Fruit fly (Drosophila melanogaster) whole organism, embryonic: ENCODE results near the gene Cpsf100.

ENCODE experiments used
- Antp ChIP-seq: fragments of 200-800 bp; sonication (Bioruptor generic); optimal IDR thresholded peaks from 3 replicates; lab custom pipeline; 2016; ENCODE audit warnings: missing biosample characterization, missing genetic modification characterization
- Atf3 ChIP-seq: fragments of 200-800 bp; sonication (Bioruptor generic); optimal IDR thresholded peaks from 3 replicates; lab custom pipeline; 2016; ENCODE audit warnings: missing biosample characterization, missing genetic modification characterization
- CG10959 ChIP-seq: fragments of 200-800 bp; sonication (Bioruptor generic); IDR thresholded peaks from 2 replicates; pipeline ENCODE4 v1.3.6; 2022; ENCODE audit warnings: missing biosample characterization, missing genetic modification characterization
- CG13624 ChIP-seq: fragments of 200-800 bp; sonication (Bioruptor generic); optimal IDR thresholded peaks from 2 replicates; lab custom pipeline; 2016; ENCODE audit warnings: missing biosample characterization, missing genetic modification characterization
- CG16779 ChIP-seq: fragments of 200-800 bp; sonication (Bioruptor generic); IDR thresholded peaks from 2 replicates; pipeline ENCODE4 v1.3.6; 2022; ENCODE audit warnings: missing biosample characterization, missing genetic modification characterization
- CG16863 ChIP-seq: fragments of 200-800 bp; sonication (Bioruptor generic); optimal IDR thresholded peaks from 3 replicates; lab custom pipeline; 2016; ENCODE audit warnings: missing biosample characterization, missing genetic modification characterization
- CG2116 ChIP-seq: fragments of 200-800 bp; sonication (Bioruptor generic); optimal IDR thresholded peaks from 3 replicates; lab custom pipeline; 2018; ENCODE audit warnings: missing biosample characterization, mild to moderate bottlenecking, missing genetic modification characterization
- CG2678 ChIP-seq: fragments of 200-800 bp; sonication (Bioruptor generic); optimal IDR thresholded peaks from 3 replicates; lab custom pipeline; 2019; ENCODE audit warnings: missing biosample characterization, mild to moderate bottlenecking, missing genetic modification characterization, moderate library complexity
- CG32532 ChIP-seq: fragments of 200-800 bp; sonication (Bioruptor generic); IDR thresholded peaks from 2 replicates; pipeline ENCODE4 v1.3.6; 2022; ENCODE audit warnings: missing biosample characterization, missing genetic modification characterization
- CG33213 ChIP-seq: fragments of 200-800 bp; sonication (Bioruptor generic); optimal IDR thresholded peaks from 3 replicates; lab custom pipeline; 2016; ENCODE audit warnings: missing biosample characterization, missing genetic modification characterization
- CG6683 ChIP-seq: fragments of 200-800 bp; sonication (Bioruptor generic); optimal IDR thresholded peaks from 2 replicates; lab custom pipeline; 2017; ENCODE audit warnings: missing biosample characterization, mild to moderate bottlenecking, missing genetic modification characterization, missing genetic modification reagents
- CG6689 ChIP-seq: fragments of 200-800 bp; sonication (Bioruptor generic); IDR thresholded peaks from 2 replicates; pipeline ENCODE4 v1.3.6; 2022; ENCODE audit warnings: missing biosample characterization, missing genetic modification characterization
- CG7786 ChIP-seq: fragments of 200-800 bp; sonication (Bioruptor generic); optimal IDR thresholded peaks from 2 replicates; lab custom pipeline; 2016; ENCODE audit warnings: missing biosample characterization, missing genetic modification characterization
- CG8089 ChIP-seq: fragments of 200-800 bp; sonication (Bioruptor generic); optimal IDR thresholded peaks from 3 replicates; lab custom pipeline; 2016; ENCODE audit warnings: missing biosample characterization, missing genetic modification characterization
- CG8924 ChIP-seq: fragments of 200-800 bp; optimal IDR thresholded peaks from 3 replicates; lab custom pipeline; 2019; ENCODE audit warnings: missing biosample characterization, mild to moderate bottlenecking, missing genetic modification characterization, moderate library complexity
- CG9876 ChIP-seq: fragments of 200-800 bp; sonication (Bioruptor generic); optimal IDR thresholded peaks from 2 replicates; lab custom pipeline; 2016; ENCODE audit warnings: missing biosample characterization, missing genetic modification characterization
- CoRest ChIP-seq: fragments of 200-800 bp; sonication (Bioruptor generic); optimal IDR thresholded peaks from 3 replicates; lab custom pipeline; 2018; ENCODE audit warnings: missing biosample characterization, mild to moderate bottlenecking, missing genetic modification characterization, moderate library complexity
- Doc2 ChIP-seq: fragments of 200-800 bp; sonication (Bioruptor generic); IDR thresholded peaks from 2 replicates; pipeline ENCODE4 v1.3.6; 2022; ENCODE audit warnings: missing biosample characterization, missing genetic modification characterization
- ERR ChIP-seq: fragments of 200-800 bp; sonication (Bioruptor generic); optimal IDR thresholded peaks from 2 replicates; lab custom pipeline; 2016; ENCODE audit warnings: missing biosample characterization, missing genetic modification characterization
- Fer2 ChIP-seq: fragments of 200-800 bp; sonication (Bioruptor generic); optimal IDR thresholded peaks from 2 replicates; lab custom pipeline; 2018; ENCODE audit warnings: missing biosample characterization, mild to moderate bottlenecking, missing genetic modification characterization, moderate library complexity
- HLH4C ChIP-seq: fragments of 200-800 bp; sonication (Bioruptor generic); IDR thresholded peaks from 3 replicates; pipeline ENCODE4 v1.3.6; 2022; ENCODE audit warnings: missing biosample characterization, missing genetic modification characterization; ENCODE audit not compliant: partially characterized antibody
- HLH54F ChIP-seq: fragments of 200-800 bp; sonication (Bioruptor generic); optimal IDR thresholded peaks from 3 replicates; lab custom pipeline; 2016; ENCODE audit warnings: missing biosample characterization, missing genetic modification characterization
- Hey ChIP-seq: fragments of 200-800 bp; sonication (Bioruptor generic); optimal IDR thresholded peaks from 3 replicates; lab custom pipeline; 2018; ENCODE audit warnings: missing biosample characterization, mild to moderate bottlenecking, missing genetic modification characterization
- Meics ChIP-seq: fragments of 200-800 bp; sonication (Bioruptor generic); optimal IDR thresholded peaks from 2 replicates; lab custom pipeline; 2017; ENCODE audit warnings: missing biosample characterization, mild to moderate bottlenecking, missing genetic modification characterization
- Taf1 ChIP-seq: fragments of 200-800 bp; sonication (Bioruptor generic); IDR thresholded peaks from 2 replicates; pipeline ENCODE4 v1.3.6; 2022; ENCODE audit warnings: missing biosample characterization, missing genetic modification characterization
- Trl ChIP-seq, 3 experiments: fragments of >200 bp in 2 of 3; fragments of 200-800 bp in 1 of 3; sonication (Bioruptor generic) in 1 of 3; optimal IDR thresholded peaks; 2 replicates in 1 of 3; 3 replicates in 2 of 3; lab custom pipeline; 2016 to 2017; ENCODE audit warnings: missing biosample characterization in 1 of 3, missing genetic modification characterization in 1 of 3
- YL-1 ChIP-seq: fragments of 200-800 bp; sonication (Bioruptor generic); optimal IDR thresholded peaks from 3 replicates; lab custom pipeline; 2017; ENCODE audit warnings: missing biosample characterization, mild to moderate bottlenecking, missing genetic modification characterization
- amos ChIP-seq: fragments of 200-800 bp; sonication (Bioruptor generic); IDR thresholded peaks from 2 replicates; pipeline ENCODE4 v1.3.6; 2022; ENCODE audit warnings: missing biosample characterization, missing genetic modification characterization; ENCODE audit not compliant: partially characterized antibody
- aop ChIP-seq: fragments of 200-800 bp; sonication (Bioruptor generic); IDR thresholded peaks from 2 replicates; pipeline ENCODE4 v1.3.6; 2022; ENCODE audit warnings: missing biosample characterization, missing genetic modification characterization
- az2 ChIP-seq: fragments of 200-800 bp; sonication (Bioruptor generic); optimal IDR thresholded peaks from 3 replicates; lab custom pipeline; 2016; ENCODE audit warnings: missing biosample characterization, missing genetic modification characterization
- chif ChIP-seq, 2 experiments: fragments of 200-800 bp; sonication (Bioruptor generic); optimal IDR thresholded peaks; 3 replicates each; lab custom pipeline; 2016; ENCODE audit warnings: missing biosample characterization in 2 of 2, missing genetic modification characterization in 2 of 2
- crp ChIP-seq, 2 experiments: fragments of 200-800 bp; sonication (Bioruptor generic); optimal IDR thresholded peaks; 2 replicates in 1 of 2; 3 replicates in 1 of 2; lab custom pipeline; 2017; ENCODE audit warnings: missing biosample characterization in 2 of 2, missing genetic modification characterization in 2 of 2, mild to moderate bottlenecking in 1 of 2, moderate library complexity in 1 of 2
- dati ChIP-seq: fragments of 200-800 bp; sonication (Bioruptor generic); IDR thresholded peaks from 2 replicates; pipeline ENCODE4 v1.3.6; 2022; ENCODE audit warnings: missing biosample characterization, missing genetic modification characterization
- hkb ChIP-seq, 2 experiments: fragments of 200-800 bp in 1 of 2; fragments of >200 bp in 1 of 2; sonication (Bioruptor generic) in 1 of 2; IDR thresholded peaks in 1 of 2; optimal IDR thresholded peaks in 1 of 2; 2 replicates each; pipeline versions ENCODE4 v1.3.6 to Lab custom; 2017 to 2022; ENCODE audit warnings: missing biosample characterization in 1 of 2, missing genetic modification characterization in 1 of 2
- insv ChIP-seq, 2 experiments: fragments of 200-800 bp; sonication (Bioruptor generic); optimal IDR thresholded peaks; 3 replicates each; lab custom pipeline; 2016 to 2018; ENCODE audit warnings: missing biosample characterization in 2 of 2, missing genetic modification characterization in 2 of 2
- jumu ChIP-seq: fragments of 200-800 bp; sonication (Bioruptor generic); optimal IDR thresholded peaks from 3 replicates; lab custom pipeline; 2016; ENCODE audit warnings: missing biosample characterization, missing genetic modification characterization
- lbe ChIP-seq: fragments of 200-800 bp; sonication (Bioruptor generic); optimal IDR thresholded peaks from 2 replicates; lab custom pipeline; 2016; ENCODE audit warnings: missing biosample characterization, mild to moderate bottlenecking, missing genetic modification characterization
- pho ChIP-seq: fragments of 200-800 bp; sonication (Bioruptor generic); optimal IDR thresholded peaks from 2 replicates; lab custom pipeline; 2016; ENCODE audit warnings: missing biosample characterization, missing genetic modification characterization
- psq ChIP-seq: fragments of 200-800 bp; sonication (Bioruptor generic); optimal IDR thresholded peaks from 2 replicates; lab custom pipeline; 2017; ENCODE audit warnings: missing biosample characterization, missing genetic modification characterization
- pzg ChIP-seq: fragments of 200-800 bp; sonication (Bioruptor generic); optimal IDR thresholded peaks from 3 replicates; lab custom pipeline; 2018; ENCODE audit warnings: missing biosample characterization, mild to moderate bottlenecking, missing genetic modification characterization, moderate library complexity
- ro ChIP-seq: fragments of 200-800 bp; sonication (Bioruptor generic); IDR thresholded peaks from 2 replicates; pipeline ENCODE4 v1.3.6; 2022; ENCODE audit warnings: missing biosample characterization, missing genetic modification characterization
- sd ChIP-seq: fragments of 200-800 bp; sonication (Bioruptor generic); optimal IDR thresholded peaks from 3 replicates; lab custom pipeline; 2018; ENCODE audit warnings: missing biosample characterization, mild to moderate bottlenecking, missing genetic modification characterization, moderate library complexity
- sens ChIP-seq: fragments of 200-800 bp; sonication (Bioruptor generic); peaks from one replicate; lab custom pipeline; 2016; ENCODE audit warnings: missing biosample characterization, missing genetic modification characterization
- shn ChIP-seq: fragments of 200-800 bp; sonication (Bioruptor generic); optimal IDR thresholded peaks from 3 replicates; lab custom pipeline; 2016; ENCODE audit warnings: missing biosample characterization, missing genetic modification characterization
- sug ChIP-seq: fragments of 200-800 bp; optimal IDR thresholded peaks from 2 replicates; lab custom pipeline; 2019; ENCODE audit warnings: missing biosample characterization, mild to moderate bottlenecking, missing genetic modification characterization, moderate library complexity
- ttk ChIP-seq: fragments of 200-800 bp; sonication (Bioruptor generic); IDR thresholded peaks from 2 replicates; pipeline ENCODE4 v2.1.2; 2022; ENCODE audit warnings: missing biosample characterization, missing genetic modification characterization
- tup ChIP-seq: fragments of 200-800 bp; sonication (Bioruptor generic); optimal IDR thresholded peaks from 2 replicates; lab custom pipeline; 2016; ENCODE audit warnings: missing biosample characterization, mild to moderate bottlenecking, missing genetic modification characterization, moderate library complexity
- unpg ChIP-seq: fragments of 200-800 bp; sonication (Bioruptor generic); optimal IDR thresholded peaks from 3 replicates; lab custom pipeline; 2018; ENCODE audit warnings: missing biosample characterization, mild to moderate bottlenecking, missing genetic modification characterization, moderate library complexity
- zfh2 ChIP-seq: fragments of 200-800 bp; sonication (Bioruptor generic); optimal IDR thresholded peaks from 2 replicates; lab custom pipeline; 2016; ENCODE audit warnings: missing biosample characterization, missing genetic modification characterization

Cpsf100 gene

dm6 chr3R:29039704-29040430 lies 5.5 kb downstream of the Cpsf100 start (continued):
- peak; percentile 55 for TF ChIP-seq HLH54F (GFP tag; lab: Kevin White, UChicago)
- peak; percentile 99 for TF ChIP-seq insv (GFP tag; optimal IDR thresholded peaks at IDR 0.05; lab: Kevin White, UChicago)
- TF ChIP-seq psq (GFP tag; lab: Kevin White, UChicago) = no peak
- peak; percentile 25 for TF ChIP-seq CG2116 (GFP tag; lab: Kevin White, UChicago)
- no peak for TF ChIP-seq CG6683 (GFP tag; lab: Kevin White, UChicago)
- peak; percentile 24 for TF ChIP-seq Meics (GFP tag; lab: Kevin White, UChicago)
- TF ChIP-seq CG2678 (tag; lab: Kevin White, UChicago) = peak; percentile 24
- 0 out of 2 replicates have a peak, but pooled peaks have one; percentile 10 for TF ChIP-seq CG6689 (GFP tag; lab: Robert Waterston, UW)
- TF ChIP-seq tup = peak; percentile 53
- no peak for TF ChIP-seq ttk
- TF ChIP-seq pho = peak; percentile 44
- no peak for TF ChIP-seq dati (GFP tag; lab: Robert Waterston, UW)
- no peak for TF ChIP-seq CG16863 (GFP tag; lab: Kevin White, UChicago)
- no peak for TF ChIP-seq CG16779 (GFP tag; lab: Robert Waterston, UW)
- peak in 1 of 2 experiments; percentile 25 for TF ChIP-seq chif (GFP tag; optimal IDR thresholded peaks at IDR 0.05; lab: Kevin White, UChicago)
- TF ChIP-seq unpg (GFP tag; lab: Kevin White, UChicago) = no peak
- peak; percentile 45 for TF ChIP-seq YL-1 (GFP tag; lab: Kevin White, UChicago)
- TF ChIP-seq CG8089 (GFP tag; lab: Kevin White, UChicago) = peak; percentile 21
- TF ChIP-seq crp (GFP tag; optimal IDR thresholded peaks at IDR 0.05; lab: Kevin White, UChicago) = peak in 1 of 2 experiments; percentile 70
- TF ChIP-seq zfh2 (GFP tag; lab: Kevin White, UChicago) = peak; percentile 32
- TF ChIP-seq sug (tag; lab: Kevin White, UChicago) = peak; percentile 21
- TF ChIP-seq Trl (optimal IDR thresholded peaks at IDR 0.05; lab: Kevin White, UChicago) = no peak
- TF ChIP-seq Trl (GFP tag; optimal IDR thresholded peaks at IDR 0.05; lab: Kevin White, UChicago) = peak; percentile 44
- TF ChIP-seq CG33213 = peak; percentile 46
- no peak for TF ChIP-seq aop (GFP tag; lab: Robert Waterston, UW)
- peak; percentile 12 for TF ChIP-seq CG7786
- peak; percentile 62 for TF ChIP-seq ERR (GFP tag; lab: Kevin White, UChicago)
- TF ChIP-seq Fer2 = no peak
- peak; percentile 19 for TF ChIP-seq Atf3 (GFP tag; lab: Kevin White, UChicago)
- TF ChIP-seq pzg (GFP tag; lab: Kevin White, UChicago) = peak; percentile 62
- peak; percentile 11 for TF ChIP-seq CG13624 (GFP tag; lab: Kevin White, UChicago)
- TF ChIP-seq CG9876 (GFP tag; lab: Kevin White, UChicago) = peak; percentile 6
- peak; percentile 29 for TF ChIP-seq sd (tag; lab: Kevin White, UChicago)
- TF ChIP-seq ro (GFP tag; lab: Robert Waterston, UW) = no peak
- TF ChIP-seq az2 (GFP tag; lab: Kevin White, UChicago) = no peak
- TF ChIP-seq CG10959 (GFP tag; lab: Robert Waterston, UW) = no peak
- TF ChIP-seq jumu (GFP tag; lab: Kevin White, UChicago) = peak; percentile 25
- TF ChIP-seq shn (GFP tag; lab: Kevin White, UChicago) = peak; percentile 9
- peak; percentile 8 for TF ChIP-seq CG8924
- TF ChIP-seq sens = peak; percentile 92
- peak; percentile 34 for TF ChIP-seq CoRest
- TF ChIP-seq lbe = peak; percentile 10
- peak; percentile 6; the same call in 1 of the 2 replicates for TF ChIP-seq amos (GFP tag; lab: Robert Waterston, UW)
- no peak for TF ChIP-seq Doc2 (GFP tag; lab: Robert Waterston, UW)
- no peak for TF ChIP-seq hkb (optimal IDR thresholded peaks at IDR 0.05; lab: Kevin White, UChicago)
- 0 out of 2 replicates have a peak, but pooled peaks have one; percentile 10 for TF ChIP-seq hkb (GFP tag; IDR thresholded peaks at IDR 0.05; lab: Robert Waterston, UW)
- TF ChIP-seq Taf1 (GFP tag; lab: Robert Waterston, UW) = no peak
- TF ChIP-seq Antp (GFP tag; lab: Kevin White, UChicago) = peak; percentile 10
- TF ChIP-seq CG32532 (GFP tag; lab: Robert Waterston, UW) = no peak
- TF ChIP-seq HLH4C (GFP tag; lab: Robert Waterston, UW) = no peak
- no peak for TF ChIP-seq Hey (tag; lab: Kevin White, UChicago)
